Worm (Caenorhabditis elegans) whole organism, L1 larva: Measurements from ENCODE around the gene F09E10.1.

Experiments
- C04F5.9 ChIP-seq: sonication (generic microtip); optimal IDR thresholded peaks from 2 replicates; lab custom pipeline; 2016; ENCODE audit warnings: missing genetic modification characterization, missing compliant biosample characterization
- F16B12.6 ChIP-seq: fragments of 150-350 bp; optimal IDR thresholded peaks from 2 replicates; lab custom pipeline; 2014; ENCODE audit warnings: missing biosample characterization, missing genetic modification characterization
- Y116A8C.19 ChIP-seq: sonication (generic microtip); optimal IDR thresholded peaks from 2 replicates; lab custom pipeline; 2016; ENCODE audit warnings: missing compliant biosample characterization, missing genetic modification characterization, borderline replicate concordance
- aly-2 ChIP-seq: fragments of 150-350 bp; optimal IDR thresholded peaks from 2 replicates; lab custom pipeline; 2014; ENCODE audit warnings: missing biosample characterization, missing genetic modification characterization
- ama-1 ChIP-seq: fragments of 150-350 bp; optimal IDR thresholded peaks from 2 replicates; lab custom pipeline; 2014
- ceh-8 ChIP-seq: fragments of 200-800 bp; sonication (Bioruptor generic); optimal IDR thresholded peaks from 2 replicates; lab custom pipeline; 2018; ENCODE audit warnings: mild to moderate bottlenecking, missing genetic modification characterization, moderate library complexity, missing compliant biosample characterization
- ceh-82 ChIP-seq, 3 experiments: fragments of 150-350 bp in 1 of 3; sonication (generic microtip) in 2 of 3; optimal IDR thresholded peaks; 2 replicates each; lab custom pipeline; 2014 to 2017; ENCODE audit warnings: missing biosample characterization in 3 of 3, missing genetic modification characterization in 3 of 3
- ceh-88 ChIP-seq: fragments of 200-800 bp; sonication (Bioruptor generic); IDR thresholded peaks from 2 replicates; pipeline ENCODE4 v1.3.6; 2022; ENCODE audit warnings: missing genetic modification characterization, missing compliant biosample characterization
- ceh-90 ChIP-seq: sonication (generic microtip); optimal IDR thresholded peaks from 2 replicates; lab custom pipeline; 2016; ENCODE audit warnings: missing genetic modification characterization, missing compliant biosample characterization
- ces-1 ChIP-seq: fragments of 150-350 bp; optimal IDR thresholded peaks from 2 replicates; lab custom pipeline; 2014; ENCODE audit warnings: missing biosample characterization, missing genetic modification reagents, missing genetic modification characterization
- dpl-1 ChIP-seq, 3 experiments: fragments of 150-350 bp in 2 of 3; sonication (generic microtip) in 1 of 3; optimal IDR thresholded peaks; 2 replicates each; lab custom pipeline; 2014 to 2017; ENCODE audit warnings: missing biosample characterization in 3 of 3, missing genetic modification characterization in 3 of 3, missing genetic modification reagents in 3 of 3
- efl-1 ChIP-seq, 4 experiments: fragments of 150-350 bp; optimal IDR thresholded peaks in 3 of 4; peaks in 1 of 4; 1 replicate in 1 of 4; 2 replicates in 3 of 4; lab custom pipeline; 2014; ENCODE audit warnings: missing biosample characterization in 2 of 4, missing genetic modification characterization in 2 of 4, missing genetic modification reagents in 2 of 4
- fkh-4 ChIP-seq: sonication (generic microtip); optimal IDR thresholded peaks from 2 replicates; lab custom pipeline; 2016; ENCODE audit warnings: missing compliant biosample characterization, missing genetic modification characterization, borderline replicate concordance
- grh-1 ChIP-seq: fragments of 200-800 bp; sonication (Bioruptor generic); IDR thresholded peaks from 2 replicates; pipeline ENCODE4 v1.3.6; 2022; ENCODE audit warnings: missing genetic modification reagents, missing genetic modification characterization, missing compliant biosample characterization
- hlh-17 ChIP-seq: fragments of 200-800 bp; sonication (Bioruptor generic); optimal IDR thresholded peaks from 2 replicates; lab custom pipeline; 2018; ENCODE audit warnings: missing genetic modification characterization, mild to moderate bottlenecking, missing compliant biosample characterization, moderate library complexity, borderline replicate concordance
- hlh-4 ChIP-seq: sonication (generic microtip); optimal IDR thresholded peaks from 2 replicates; lab custom pipeline; 2016; ENCODE audit warnings: mild to moderate bottlenecking, missing genetic modification characterization, missing compliant biosample characterization
- irx-1 ChIP-seq: sonication (generic microtip); optimal IDR thresholded peaks from 2 replicates; lab custom pipeline; 2016; ENCODE audit warnings: missing genetic modification characterization, missing compliant biosample characterization
- jun-1 ChIP-seq: fragments of 150-350 bp; optimal IDR thresholded peaks from 2 replicates; lab custom pipeline; 2014; ENCODE audit warnings: missing biosample characterization, missing genetic modification reagents, missing genetic modification characterization
- lin-13 ChIP-seq: fragments of 150-350 bp; optimal IDR thresholded peaks from 2 replicates; lab custom pipeline; 2014; ENCODE audit warnings: missing biosample characterization, missing genetic modification reagents, missing genetic modification characterization
- lin-14 ChIP-seq: fragments of 200-800 bp; sonication (Bioruptor generic); optimal IDR thresholded peaks from 2 replicates; lab custom pipeline; 2018; ENCODE audit warnings: mild to moderate bottlenecking, missing genetic modification characterization, moderate library complexity, missing compliant biosample characterization
- lir-3 ChIP-seq: sonication (generic microtip); optimal IDR thresholded peaks from 2 replicates; lab custom pipeline; 2016; ENCODE audit warnings: mild to moderate bottlenecking, missing genetic modification characterization, moderate library complexity, missing compliant biosample characterization; ENCODE audit not compliant: poor library complexity
- mep-1 ChIP-seq: fragments of 150-350 bp; optimal IDR thresholded peaks from 2 replicates; lab custom pipeline; 2014; ENCODE audit warnings: missing biosample characterization, missing genetic modification characterization
- nhr-19 ChIP-seq: fragments of 200-800 bp; sonication (Bioruptor generic); conservative IDR thresholded peaks from 2 replicates; pipeline ENCODE4 v1.3.6; 2022; ENCODE audit warnings: missing genetic modification characterization, missing compliant biosample characterization
- nhr-237 ChIP-seq: fragments of 150-350 bp; optimal IDR thresholded peaks from 2 replicates; lab custom pipeline; 2014; ENCODE audit warnings: missing biosample characterization, missing genetic modification characterization
- nhr-28 ChIP-seq: fragments of 150-350 bp; optimal IDR thresholded peaks from 2 replicates; lab custom pipeline; 2014; ENCODE audit warnings: missing biosample characterization, missing genetic modification characterization
- nhr-47 ChIP-seq: sonication (generic microtip); optimal IDR thresholded peaks from 2 replicates; lab custom pipeline; 2016; ENCODE audit warnings: mild to moderate bottlenecking, missing genetic modification characterization, moderate library complexity, missing compliant biosample characterization
- nhr-71 ChIP-seq: sonication (generic microtip); optimal IDR thresholded peaks from 2 replicates; lab custom pipeline; 2016; ENCODE audit warnings: mild to moderate bottlenecking, missing genetic modification characterization, moderate library complexity, missing compliant biosample characterization
- nhr-76 ChIP-seq: sonication (generic microtip); optimal IDR thresholded peaks from 2 replicates; lab custom pipeline; 2017; ENCODE audit warnings: missing biosample characterization, missing genetic modification characterization
- nhr-77 ChIP-seq: fragments of 150-350 bp; optimal IDR thresholded peaks from 2 replicates; lab custom pipeline; 2014; ENCODE audit warnings: missing biosample characterization, missing genetic modification characterization
- nhr-90 ChIP-seq: sonication (generic microtip); optimal IDR thresholded peaks from 2 replicates; lab custom pipeline; 2016; ENCODE audit warnings: mild to moderate bottlenecking, missing genetic modification characterization, missing compliant biosample characterization; ENCODE audit not compliant: poor library complexity
- pag-3 ChIP-seq: sonication (generic microtip); optimal IDR thresholded peaks from 2 replicates; lab custom pipeline; 2017; ENCODE audit warnings: missing genetic modification characterization, mild to moderate bottlenecking, missing compliant biosample characterization, antibody characterized with exemption, borderline replicate concordance; ENCODE audit not compliant: insufficient read depth
- rnt-1 ChIP-seq: sonication (generic microtip); optimal IDR thresholded peaks from 2 replicates; lab custom pipeline; 2016; ENCODE audit warnings: mild to moderate bottlenecking, missing genetic modification characterization, moderate library complexity, missing compliant biosample characterization
- skn-1 ChIP-seq: fragments of 150-350 bp; optimal IDR thresholded peaks from 2 replicates; lab custom pipeline; 2014; ENCODE audit warnings: missing biosample characterization, missing genetic modification characterization
- snpc-4 ChIP-seq: fragments of 150-350 bp; optimal IDR thresholded peaks from 2 replicates; lab custom pipeline; 2014; ENCODE audit warnings: missing biosample characterization, missing genetic modification characterization
- sox-4 ChIP-seq: sonication (generic microtip); optimal IDR thresholded peaks from 2 replicates; lab custom pipeline; 2016; ENCODE audit warnings: missing genetic modification characterization, missing compliant biosample characterization
- sptf-1 ChIP-seq: fragments of 150-350 bp; optimal IDR thresholded peaks from 2 replicates; lab custom pipeline; 2014; ENCODE audit warnings: missing biosample characterization, missing genetic modification characterization
- swsn-7 ChIP-seq: sonication (generic microtip); optimal IDR thresholded peaks from 2 replicates; lab custom pipeline; 2016; ENCODE audit warnings: missing genetic modification characterization, missing compliant biosample characterization
- unc-130 ChIP-seq: fragments of 150-350 bp; optimal IDR thresholded peaks from 2 replicates; lab custom pipeline; 2017; ENCODE audit warnings: missing biosample characterization, missing genetic modification characterization, inconsistent platforms
- unc-62 ChIP-seq: fragments of 150-350 bp; optimal IDR thresholded peaks from 2 replicates; lab custom pipeline; 2014; ENCODE audit warnings: missing biosample characterization, missing genetic modification reagents, missing genetic modification characterization
- unc-98 ChIP-seq: fragments of 200-800 bp; sonication (Bioruptor generic); IDR thresholded peaks from 2 replicates; pipeline ENCODE4 v1.3.6; 2022; ENCODE audit warnings: missing genetic modification characterization, missing compliant biosample characterization
- xbp-1 ChIP-seq: sonication (generic microtip); optimal IDR thresholded peaks from 2 replicates; lab custom pipeline; 2016; ENCODE audit warnings: missing genetic modification characterization, missing compliant biosample characterization
- zag-1 ChIP-seq: fragments of 150-350 bp; optimal IDR thresholded peaks from 2 replicates; lab custom pipeline; 2014; ENCODE audit warnings: missing biosample characterization, missing genetic modification characterization
- zip-4 ChIP-seq: fragments of 200-800 bp; sonication (Bioruptor generic); optimal IDR thresholded peaks from 2 replicates; lab custom pipeline; 2018; ENCODE audit warnings: mild to moderate bottlenecking, missing genetic modification characterization, moderate library complexity, missing compliant biosample characterization
- ztf-11 ChIP-seq, 2 experiments: sonication (generic microtip); optimal IDR thresholded peaks; 2 replicates each; lab custom pipeline; 2016 to 2017; ENCODE audit warnings: missing genetic modification characterization in 2 of 2, missing biosample characterization in 1 of 2, missing compliant biosample characterization in 1 of 2
- ztf-4 ChIP-seq: fragments of 150-350 bp; optimal IDR thresholded peaks from 2 replicates; lab custom pipeline; 2014; ENCODE audit warnings: missing biosample characterization, missing genetic modification characterization

F09E10.1 gene

DNA sequence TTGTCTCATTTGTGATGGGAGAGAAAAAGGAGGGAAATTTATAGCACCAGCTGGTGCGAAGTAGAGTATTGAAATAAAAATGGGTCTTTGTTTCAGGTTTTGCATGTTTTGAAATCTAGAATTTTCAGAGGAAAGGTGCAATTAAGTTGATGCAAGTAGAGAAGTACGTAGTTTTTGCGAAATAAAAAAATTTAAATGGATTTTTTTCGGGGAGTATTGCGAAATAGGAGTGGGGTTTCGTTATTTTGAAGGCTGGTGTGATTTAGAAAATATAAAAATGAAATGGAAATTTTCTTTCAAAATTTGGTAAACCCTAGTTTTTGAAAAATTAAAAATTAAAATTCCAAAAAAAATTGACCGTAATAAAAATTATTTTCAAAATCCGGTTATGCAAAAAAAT, 25.5 kb downstream of the F09E10.1 start:
- TF ChIP-seq mep-1 (no peak), ztf-4 (no peak), ceh-8 (GFP tag; lab: Kevin White, UChicago) (no peak), aly-2 (tag; lab: Kevin White, UChicago) (no peak), zip-4 (peak; percentile 68), skn-1 (peak; percentile 42), lir-3 (tag; lab: Kevin White, UChicago) (no peak)

DNA sequence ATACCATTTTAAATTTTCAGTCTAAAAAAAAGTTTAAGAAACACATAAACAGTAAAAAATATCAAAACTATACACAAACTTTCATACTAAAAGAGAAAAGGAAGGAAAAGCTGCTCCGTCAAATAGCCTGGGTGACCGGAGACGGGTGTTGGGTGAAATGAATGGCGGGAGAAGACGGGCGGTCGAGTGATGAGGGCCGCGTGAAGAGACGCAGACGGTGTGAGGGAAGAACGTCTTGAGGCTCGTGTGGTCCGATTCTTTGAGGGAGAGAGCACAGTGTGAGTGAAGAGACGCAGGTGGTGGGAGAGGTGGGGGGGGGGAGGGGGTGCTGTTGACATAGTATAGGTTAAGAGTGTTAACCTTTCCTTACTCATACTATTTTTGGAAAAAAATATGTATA, 26.4 kb downstream of the F09E10.1 start:
- TF ChIP-seq rnt-1 (tag; lab: Kevin White, UChicago), result peak; percentile 47
- peak; percentile 12 for TF ChIP-seq skn-1
- TF ChIP-seq ceh-88, result no peak
- peak; percentile 81 for TF ChIP-seq lin-14 (GFP tag; lab: Kevin White, UChicago)
- peak; percentile 8 for TF ChIP-seq nhr-71
- TF ChIP-seq efl-1 (optimal IDR thresholded peaks at IDR 0.05; lab: Kevin White, UChicago), result no peak
- TF ChIP-seq efl-1 (GFP tag; optimal IDR thresholded peaks at IDR 0.05 in 1 of 2; lab: Kevin White, UChicago), result peak in 1 of 2 experiments; percentile 60
- 0 out of 2 replicates have a peak, but pooled peaks have one; percentile 25 for TF ChIP-seq nhr-19 (GFP tag; lab: Robert Waterston, UW)
- TF ChIP-seq xbp-1 (tag; lab: Kevin White, UChicago), result no peak

- TF ChIP-seq ces-1 (GFP tag; lab: Kevin White, UChicago) (no peak), grh-1 (GFP tag; lab: Robert Waterston, UW) (no peak), nhr-90 (tag; lab: Kevin White, UChicago) (no peak), aly-2 (tag; lab: Kevin White, UChicago) (no peak), ztf-4 (no peak), ceh-90 (no peak), snpc-4 (tag; lab: Kevin White, UChicago) (no peak), hlh-17 (GFP tag; lab: Kevin White, UChicago) (no peak), sptf-1 (no peak), nhr-47 (tag; lab: Kevin White, UChicago) (no peak), lin-13 (GFP tag; lab: Kevin White, UChicago) (no peak), nhr-237 (tag; lab: Kevin White, UChicago) (no peak)
- TF ChIP-seq, all 84 proteins: peak for 0
These were observed 32.7 kb downstream of the F09E10.1 start, which contains the start of gene K06A9.3 for ce11 chrX:1535261-1535660. Gene K06A9.3, minus strand, starts transcription at chrX:1535361.

ce11 chrX:1536138-1536537, 33.5 kb downstream of the F09E10.1 start, which contains the start of gene K06A9.2:
Gene K06A9.2, plus strand, starts transcription at chrX:1536366.
- TF ChIP-seq grh-1 (GFP tag; lab: Robert Waterston, UW) (no peak), unc-98 (GFP tag; lab: Robert Waterston, UW) (no peak), fkh-4 (no peak), lir-3 (tag; lab: Kevin White, UChicago) (no peak), F16B12.6 (no peak), nhr-77 (tag; lab: Kevin White, UChicago) (peak; percentile 41), nhr-71 (peak; percentile 84), efl-1 (optimal IDR thresholded peaks at IDR 0.05; lab: Kevin White, UChicago) (peak in 1 of 2 experiments; percentile 3), efl-1 (GFP tag; optimal IDR thresholded peaks at IDR 0.05 in 1 of 2; lab: Kevin White, UChicago) (no peak), ceh-90 (no peak), dpl-1 (GFP tag; optimal IDR thresholded peaks at IDR 0.05; lab: Kevin White, UChicago) (no peak), ama-1 (lab: Kevin White, UChicago) (no peak), pag-3 (no peak), zip-4 (no peak), ceh-82 (tag; optimal IDR thresholded peaks at IDR 0.05; lab: Kevin White, UChicago) (no peak), nhr-28 (tag; lab: Kevin White, UChicago) (no peak), ceh-8 (GFP tag; lab: Kevin White, UChicago) (no peak), zag-1 (tag; lab: Kevin White, UChicago) (no peak), unc-130 (tag; lab: Kevin White, UChicago) (peak; percentile 30), unc-62 (GFP tag; lab: Kevin White, UChicago) (no peak), swsn-7 (peak; percentile 14), ztf-11 (tag; optimal IDR thresholded peaks at IDR 0.05; lab: Kevin White, UChicago) (no peak), C04F5.9 (tag; lab: Kevin White, UChicago) (no peak), sox-4 (no peak), hlh-4 (tag; lab: Kevin White, UChicago) (no peak), irx-1 (tag; lab: Kevin White, UChicago) (peak; percentile 6), nhr-90 (tag; lab: Kevin White, UChicago) (no peak), nhr-19 (GFP tag; lab: Robert Waterston, UW) (peak; percentile 70), jun-1 (tag; lab: Kevin White, UChicago) (no peak), nhr-76 (tag; lab: Kevin White, UChicago) (no peak), Y116A8C.19 (tag; lab: Kevin White, UChicago) (no peak)
